Fruit fly (Drosophila melanogaster): ENCODE results near the gene CG5114.

DNA sequence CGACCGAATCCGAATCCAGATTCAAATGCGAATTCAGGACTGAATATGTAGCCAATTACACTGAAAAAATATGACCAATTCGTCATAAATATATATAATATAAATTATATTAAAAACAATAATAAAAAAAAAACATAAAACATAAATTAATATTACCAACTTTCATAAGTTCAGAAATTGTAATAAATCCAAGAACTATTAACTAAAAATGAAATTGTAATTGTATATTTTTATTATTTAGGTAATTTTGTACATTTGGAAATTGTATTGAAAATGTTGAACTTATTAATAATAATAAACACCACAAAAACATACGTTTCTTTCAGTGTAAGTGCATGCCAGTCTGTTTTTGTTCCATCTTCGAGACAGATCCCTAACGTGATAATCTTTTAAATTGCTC, 21.6 kb upstream of the CG5114 start:
- no peak for TF ChIP-seq ttk (optimal IDR thresholded peaks at IDR 0.05)
- TF ChIP-seq psq (optimal IDR thresholded peaks at IDR 0.05), result no peak
- no peak for TF ChIP-seq h (optimal IDR thresholded peaks at IDR 0.05)
- no peak for TF ChIP-seq Sin3A (optimal IDR thresholded peaks at IDR 0.05)
- no peak for TF ChIP-seq Myc (optimal IDR thresholded peaks at IDR 0.05)
